Worm (Caenorhabditis elegans): ENCODE results near the gene Y59H11AR.3.

DNA sequence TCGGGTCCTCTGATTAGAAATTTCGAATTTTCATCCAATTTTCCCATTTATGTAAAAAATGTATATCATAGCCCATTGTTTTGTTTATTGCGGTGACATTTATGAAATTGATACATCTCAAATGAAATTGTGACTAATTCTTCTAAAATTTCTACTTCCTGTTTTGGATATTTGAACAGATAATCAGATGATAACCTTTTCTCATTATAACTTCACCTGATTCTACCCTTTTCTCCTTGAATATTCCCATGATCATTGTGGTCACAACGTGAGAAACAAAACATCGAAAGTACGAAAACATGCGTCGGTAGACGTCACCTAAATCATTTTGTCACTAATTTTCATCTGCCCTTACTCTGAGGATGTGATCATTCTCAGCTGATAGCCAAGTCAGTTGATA lies 35.0 kb upstream of the Y59H11AR.3 start:
- no peak for TF ChIP-seq lsy-2 (tag; optimal IDR thresholded peaks at IDR 0.05)
- TF ChIP-seq nhr-21 (tag; optimal IDR thresholded peaks at IDR 0.05): no peak
- TF ChIP-seq unc-55 (GFP tag; optimal IDR thresholded peaks at IDR 0.05): no peak
- TF ChIP-seq fos-1 (tag; optimal IDR thresholded peaks at IDR 0.05): no peak
- no peak for TF ChIP-seq nhr-12 (tag; optimal IDR thresholded peaks at IDR 0.05)
